Worm (Caenorhabditis elegans): ENCODE measurements around the gene F55A11.1.

F55A11.1 gene

DNA sequence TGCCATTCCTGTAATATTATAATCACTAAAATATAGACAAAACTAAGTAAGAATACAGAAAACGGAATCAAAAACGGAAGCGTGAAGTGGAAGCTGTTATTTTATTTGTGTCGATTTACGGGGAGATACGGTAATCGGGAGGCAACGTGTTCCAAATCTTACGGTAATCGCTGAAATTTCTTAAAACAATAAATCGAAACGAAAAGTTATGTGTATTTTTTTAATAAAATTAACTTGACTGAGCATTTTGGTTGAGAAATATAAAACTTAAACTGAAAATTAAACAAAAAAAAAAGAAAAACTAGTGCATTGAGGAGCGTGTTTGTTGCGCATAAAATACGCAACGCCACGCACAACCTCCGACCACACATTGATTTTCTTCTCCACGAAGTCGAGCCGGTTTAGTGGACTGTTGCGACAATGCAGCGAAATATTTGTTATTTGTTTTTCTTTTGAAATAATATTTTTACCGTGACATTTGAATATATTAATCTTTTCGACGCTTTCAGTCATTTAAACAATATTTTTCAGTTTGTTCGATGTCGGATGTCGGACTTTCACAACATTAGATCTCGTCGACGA lies at the start of gene F55A11.1, which contains the start of gene syx-5 (continued):
- peak; percentile 68 for TF ChIP-seq B0019.2 (GFP tag; conservative IDR thresholded peaks at IDR 0.05)
- TF ChIP-seq madf-6 (GFP tag; IDR thresholded peaks at IDR 0.05), result peak; percentile 72
- TF ChIP-seq mcd-1 (GFP tag; IDR thresholded peaks at IDR 0.05), result peak; percentile 80
- TF ChIP-seq cebp-1 (GFP tag; IDR thresholded peaks at IDR 0.05), result no peak
- peak; percentile 74 for TF ChIP-seq cebp-1 (tag; optimal IDR thresholded peaks at IDR 0.05)
- peak; percentile 53; the same call in 1 of the 2 replicates for TF ChIP-seq hmg-20 (GFP tag; IDR thresholded peaks at IDR 0.05)
- TF ChIP-seq nfyb-1 (GFP tag; IDR thresholded peaks at IDR 0.05), result peak; percentile 84
- no peak for TF ChIP-seq hsf-1 (GFP tag; IDR thresholded peaks at IDR 0.05)
- TF ChIP-seq C06A6.2 (GFP tag; conservative IDR thresholded peaks at IDR 0.05), result 0 out of 2 replicates have a peak, but pooled peaks have one; percentile 51
- TF ChIP-seq B0336.3 (GFP tag; IDR thresholded peaks at IDR 0.05), result peak; percentile 71
- peak; percentile 98 for TF ChIP-seq let-607 (tag; optimal IDR thresholded peaks at IDR 0.05)
- TF ChIP-seq xnd-1 (tag; optimal IDR thresholded peaks at IDR 0.05), result peak; percentile 39
- TF ChIP-seq akir-1 (GFP tag; optimal IDR thresholded peaks at IDR 0.05), result no peak
- no peak for TF ChIP-seq F37B4.10 (GFP tag; IDR thresholded peaks at IDR 0.05)
- TF ChIP-seq rec-8 (tag; optimal IDR thresholded peaks at IDR 0.05), result no peak
- peak; percentile 50 for TF ChIP-seq gei-17 (GFP tag; optimal IDR thresholded peaks at IDR 0.05)
- peak; percentile 62 for TF ChIP-seq atf-7 (tag; optimal IDR thresholded peaks at IDR 0.05)
- TF ChIP-seq ZK185.1 (tag; optimal IDR thresholded peaks at IDR 0.05; ENCODE audit: poor library complexity, severe bottlenecking), result peak; percentile 22
- peak; percentile 75 for TF ChIP-seq tlf-1 (GFP tag; optimal IDR thresholded peaks at IDR 0.05)
- TF ChIP-seq F22D6.2 (tag; optimal IDR thresholded peaks at IDR 0.05), result peak; percentile 34
- TF ChIP-seq dpl-1 (GFP tag; optimal IDR thresholded peaks at IDR 0.05), result peak; percentile 30
- TF ChIP-seq lin-54 (GFP tag; optimal IDR thresholded peaks at IDR 0.05), result peak; percentile 70

DNA sequence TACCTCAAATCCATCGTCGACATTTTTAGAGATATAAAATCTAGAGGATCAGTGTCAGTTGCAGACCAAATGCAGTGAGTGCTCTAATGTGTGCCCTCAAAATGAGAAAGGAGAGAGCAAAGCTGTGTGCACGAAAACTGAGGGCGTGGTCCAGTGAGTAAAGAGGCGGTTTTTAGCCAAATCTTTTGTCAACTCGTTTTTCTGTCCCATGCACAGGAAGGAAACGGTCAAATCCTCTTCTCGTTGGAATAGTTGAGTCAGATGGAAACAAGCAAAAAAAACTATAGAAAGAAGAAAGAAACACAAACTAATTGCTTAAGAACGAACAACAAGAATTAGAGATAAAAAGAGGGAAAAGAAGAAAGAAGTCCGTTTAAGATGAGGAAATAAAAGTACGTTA lies 47.7 kb upstream of the F55A11.1 start, which contains the start of gene D2023.3:
Gene D2023.3, minus strand, starts transcription at position 101 of the 400 bp plus-strand sequence.
- no peak for TF ChIP-seq mes-4 (tag; optimal IDR thresholded peaks at IDR 0.05)

DNA sequence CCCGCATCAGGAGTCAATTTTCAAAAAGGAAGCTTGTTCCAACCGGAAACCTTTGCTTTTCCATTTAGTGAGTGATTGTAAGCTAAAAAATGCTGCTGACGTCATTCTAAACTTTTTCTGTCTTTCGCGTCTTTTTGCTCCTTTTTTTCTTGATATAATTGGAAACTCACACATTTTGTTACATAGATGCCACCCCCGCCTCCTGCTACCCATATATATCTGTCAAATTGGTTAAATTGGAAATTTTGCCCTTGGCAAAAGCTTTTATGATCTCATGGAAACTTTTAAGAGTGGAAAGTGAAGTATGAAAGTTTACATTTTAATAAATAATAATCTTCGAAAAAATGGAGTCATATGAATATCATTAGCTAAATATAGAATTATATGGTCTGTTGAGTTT lies 45.8 kb upstream of the F55A11.1 start:
- TF ChIP-seq snpc-1.3 (tag; optimal IDR thresholded peaks at IDR 0.05; ENCODE audit: insufficient read depth), result no peak
- no peak for TF ChIP-seq zim-3 (tag; optimal IDR thresholded peaks at IDR 0.05)
- no peak for TF ChIP-seq egrh-3 (GFP tag; IDR thresholded peaks at IDR 0.05)
- TF ChIP-seq madf-10 (tag; optimal IDR thresholded peaks at IDR 0.05), result no peak
- TF ChIP-seq chd-7 (tag; optimal IDR thresholded peaks at IDR 0.05), result no peak
- TF ChIP-seq Y53F4B.3 (GFP tag; IDR thresholded peaks at IDR 0.05), result no peak
- no peak for TF ChIP-seq K11D2.4 (GFP tag; IDR thresholded peaks at IDR 0.05)
- no peak for TF ChIP-seq F37B4.10 (GFP tag; IDR thresholded peaks at IDR 0.05)
- no peak for TF ChIP-seq madf-8 (GFP tag; conservative IDR thresholded peaks at IDR 0.05)
- no peak for TF ChIP-seq let-526 (GFP tag; IDR thresholded peaks at IDR 0.05)
- no peak for TF ChIP-seq hmg-20 (GFP tag; IDR thresholded peaks at IDR 0.05)
- no peak for TF ChIP-seq die-1 (tag; optimal IDR thresholded peaks at IDR 0.05)
- no peak for TF ChIP-seq lir-1 (GFP tag; conservative IDR thresholded peaks at IDR 0.05)

DNA sequence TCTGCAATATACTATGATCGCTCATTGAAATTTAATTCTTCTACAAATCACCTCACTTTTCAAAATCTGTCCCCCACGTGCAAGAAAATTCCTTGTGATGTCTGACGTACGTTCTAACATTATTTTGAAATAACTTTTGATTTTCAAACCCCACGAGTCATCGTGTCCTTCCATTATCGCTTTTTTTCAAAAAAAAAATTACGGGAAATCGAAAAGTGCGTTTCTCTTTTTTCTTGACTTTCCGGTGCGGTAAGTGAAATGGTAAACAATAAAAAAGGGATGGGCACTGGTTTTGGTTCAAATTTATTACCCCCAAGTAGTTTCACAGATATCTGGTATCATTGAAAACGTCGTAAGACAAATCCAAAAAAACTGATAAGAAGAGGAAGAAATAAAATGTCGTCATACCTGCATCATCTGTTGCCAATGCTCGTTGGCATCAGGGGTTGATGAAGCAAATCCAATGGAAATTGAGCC lies 39.4 kb upstream of the F55A11.1 start:
- TF ChIP-seq nhr-80 (tag; optimal IDR thresholded peaks at IDR 0.05) (peak; percentile 3), ztf-3 (GFP tag; optimal IDR thresholded peaks at IDR 0.05) (no peak), cebp-1 (GFP tag; IDR thresholded peaks at IDR 0.05) (no peak), cebp-1 (tag; optimal IDR thresholded peaks at IDR 0.05) (no peak), sdz-38 (tag; optimal IDR thresholded peaks at IDR 0.05) (no peak), ztf-26 (tag; optimal IDR thresholded peaks at IDR 0.05) (peak; percentile 60), athp-1 (tag; optimal IDR thresholded peaks at IDR 0.05) (no peak), cebp-2 (GFP tag; IDR thresholded peaks at IDR 0.05) (no peak), hlh-12 (tag; optimal IDR thresholded peaks at IDR 0.05) (no peak), lin-40 (tag; optimal IDR thresholded peaks at IDR 0.05) (peak; percentile 49), aptf-2 (GFP tag; conservative IDR thresholded peaks at IDR 0.05) (no peak), die-1 (tag; optimal IDR thresholded peaks at IDR 0.05) (peak; percentile 24), ceh-40 (GFP tag; IDR thresholded peaks at IDR 0.05) (no peak), lir-1 (GFP tag; conservative IDR thresholded peaks at IDR 0.05) (no peak), lin-26 (GFP tag; IDR thresholded peaks at IDR 0.05) (no peak)

Data from whole organism, young adult.